Fruit fly (Drosophila melanogaster): ENCODE data around the gene jar.

The jar gene

DNA sequence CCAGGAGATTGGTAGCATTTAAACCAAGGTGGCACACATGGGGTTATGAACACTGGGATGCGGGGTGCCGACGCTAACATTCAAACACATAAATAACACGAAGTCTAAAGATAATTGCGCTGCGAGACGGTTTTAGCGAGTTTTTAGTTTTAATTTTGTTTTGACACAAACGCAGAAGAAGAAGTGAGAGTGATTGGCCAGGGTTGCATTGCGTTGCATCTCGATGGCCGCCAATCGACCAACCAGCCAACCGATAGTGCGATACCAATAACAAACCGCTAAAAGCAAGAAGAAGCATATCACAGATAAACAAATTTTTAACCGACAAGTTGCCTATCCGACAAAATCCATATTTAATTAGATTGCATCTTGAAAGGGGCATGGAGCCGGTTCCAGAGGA, 44.3 kb downstream of the jar start, which contains the start of the genes Spps and CG13609 (continued):
- TF ChIP-seq Ada2b (GFP tag; IDR thresholded peaks at IDR 0.05): no peak
- peak; percentile 42; the same call in 1 of the 3 replicates for TF ChIP-seq CG34422 (GFP tag; IDR thresholded peaks at IDR 0.05)
- TF ChIP-seq gcm2 (GFP tag; optimal IDR thresholded peaks at IDR 0.05): no peak
- peak; percentile 74 for TF ChIP-seq CG7928 (GFP tag; optimal IDR thresholded peaks at IDR 0.05)
- peak; percentile 48 for TF ChIP-seq CG30020 (tag; optimal IDR thresholded peaks at IDR 0.05)
- TF ChIP-seq h (optimal IDR thresholded peaks at IDR 0.05): no peak
- no peak for TF ChIP-seq Ravus (GFP tag; IDR thresholded peaks at IDR 0.05)
- TF ChIP-seq grn (GFP tag; optimal IDR thresholded peaks at IDR 0.05): peak; percentile 65
- TF ChIP-seq Awh (GFP tag; IDR thresholded peaks at IDR 0.05): no peak
- no peak for TF ChIP-seq Vsx1 (GFP tag; optimal IDR thresholded peaks at IDR 0.05)
- TF ChIP-seq NfI (GFP tag; optimal IDR thresholded peaks at IDR 0.05): peak; percentile 27
- TF ChIP-seq Med (GFP tag): peak; percentile 87
- no peak for TF ChIP-seq NK7.1 (GFP tag; optimal IDR thresholded peaks at IDR 0.05)
- TF ChIP-seq BEAF-32 (GFP tag; optimal IDR thresholded peaks at IDR 0.05): peak; percentile 92
- no peak for TF ChIP-seq CG13424 (tag; optimal IDR thresholded peaks at IDR 0.05)
- peak; percentile 24 for TF ChIP-seq Fer1 (GFP tag; optimal IDR thresholded peaks at IDR 0.05)
- no peak for TF ChIP-seq CG6689 (GFP tag; IDR thresholded peaks at IDR 0.05)
- peak; percentile 59 for TF ChIP-seq B-H2 (GFP tag; optimal IDR thresholded peaks at IDR 0.05)
- peak; percentile 72 for TF ChIP-seq CG3995 (GFP tag; optimal IDR thresholded peaks at IDR 0.05)
- TF ChIP-seq HHEX (GFP tag; optimal IDR thresholded peaks at IDR 0.05): no peak
- TF ChIP-seq HmgZ (tag; optimal IDR thresholded peaks at IDR 0.05): peak; percentile 71
- TF ChIP-seq CG5245 (GFP tag; optimal IDR thresholded peaks at IDR 0.05): no peak
- TF ChIP-seq Sry-β (GFP tag; optimal IDR thresholded peaks at IDR 0.05): peak; percentile 0
- peak; percentile 91 for TF ChIP-seq Scr (GFP tag; IDR thresholded peaks at IDR 0.05; ENCODE audit: partially characterized antibody)
- TF ChIP-seq Dp (GFP tag; optimal IDR thresholded peaks at IDR 0.05): peak; percentile 66
- TF ChIP-seq HmgD (GFP tag; optimal IDR thresholded peaks at IDR 0.05): peak; percentile 18
- peak; percentile 98 for TF ChIP-seq CG7963 (GFP tag; IDR thresholded peaks at IDR 0.05; ENCODE audit: partially characterized antibody)
- TF ChIP-seq dimm (GFP tag; IDR thresholded peaks at IDR 0.05): no peak
- peak; percentile 47 for TF ChIP-seq lilli (GFP tag; optimal IDR thresholded peaks at IDR 0.05)
- peak; percentile 22 for TF ChIP-seq her (GFP tag; optimal IDR thresholded peaks at IDR 0.05)
- no peak for TF ChIP-seq Aef1 (GFP tag; IDR thresholded peaks at IDR 0.05)
- no peak for TF ChIP-seq onecut (GFP tag; IDR thresholded peaks at IDR 0.05)
- TF ChIP-seq Nf-YA (GFP tag; IDR thresholded peaks at IDR 0.05): 0 out of 2 replicates have a peak, but pooled peaks have one; percentile 20
- no peak for TF ChIP-seq CG12071 (GFP tag; optimal IDR thresholded peaks at IDR 0.05)
- no peak for TF ChIP-seq Hsf (GFP tag; optimal IDR thresholded peaks at IDR 0.05)
- TF ChIP-seq Atf-2 (GFP tag; optimal IDR thresholded peaks at IDR 0.05): no peak
- peak; percentile 78 for TF ChIP-seq Ets65A (GFP tag)
- no peak for TF ChIP-seq CG33213 (GFP tag; optimal IDR thresholded peaks at IDR 0.05)
- no peak for TF ChIP-seq peb (GFP tag; IDR thresholded peaks at IDR 0.05)
- TF ChIP-seq dmrt11E (tag; optimal IDR thresholded peaks at IDR 0.05): peak; percentile 4
- no peak for TF ChIP-seq Lim3 (GFP tag; IDR thresholded peaks at IDR 0.05)
- peak; percentile 28; the same call in 1 of the 2 replicates for TF ChIP-seq ranshi (GFP tag; IDR thresholded peaks at IDR 0.05)
- no peak for TF ChIP-seq Jarid2 (GFP tag; optimal IDR thresholded peaks at IDR 0.05)
- peak; percentile 44 for TF ChIP-seq gro (GFP tag; optimal IDR thresholded peaks at IDR 0.05)
- peak; percentile 85 for TF ChIP-seq knrl (GFP tag; IDR thresholded peaks at IDR 0.05; ENCODE audit: partially characterized antibody)
- TF ChIP-seq tio (GFP tag; optimal IDR thresholded peaks at IDR 0.05): no peak
- peak; percentile 11 for TF ChIP-seq ewg (GFP tag; optimal IDR thresholded peaks at IDR 0.05)
- 0 out of 2 replicates have a peak, but pooled peaks have one; percentile 13 for TF ChIP-seq CG17328 (GFP tag; IDR thresholded peaks at IDR 0.05)
- TF ChIP-seq TFAM (GFP tag; optimal IDR thresholded peaks at IDR 0.05): no peak
- TF ChIP-seq crp (GFP tag; optimal IDR thresholded peaks at IDR 0.05): peak in 1 of 2 experiments; percentile 1
- TF ChIP-seq CG34224 (GFP tag; IDR thresholded peaks at IDR 0.05; ENCODE audit: partially characterized antibody): peak; percentile 99

Measured in whole organism, embryonic.